Fruit fly (Drosophila melanogaster) whole organism, embryonic: ENCODE data around the gene CG42305.

ENCODE experiments used
- Adf1 ChIP-seq: fragments of 200-800 bp; sonication (Bioruptor generic); IDR thresholded peaks from 2 replicates; pipeline ENCODE4 v1.3.6; 2022; ENCODE audit warnings: missing biosample characterization, missing genetic modification characterization
- BEAF-32 ChIP-seq: fragments of 200-800 bp; sonication (Bioruptor generic); optimal IDR thresholded peaks from 3 replicates; lab custom pipeline; 2017; ENCODE audit warnings: missing biosample characterization, missing genetic modification characterization, mild to moderate bottlenecking, moderate library complexity, missing genetic modification reagents
- Bgb ChIP-seq: fragments of 200-800 bp; sonication (Bioruptor generic); IDR thresholded peaks from 2 replicates; pipeline ENCODE4 v1.3.6; 2022; ENCODE audit warnings: missing biosample characterization, missing genetic modification characterization; ENCODE audit not compliant: partially characterized antibody
- CG10267 ChIP-seq: fragments of 200-800 bp; sonication (Bioruptor generic); optimal IDR thresholded peaks from 2 replicates; lab custom pipeline; 2018; ENCODE audit warnings: missing biosample characterization, mild to moderate bottlenecking, missing genetic modification characterization, moderate library complexity
- CG10274 ChIP-seq: fragments of 200-800 bp; sonication (Bioruptor generic); optimal IDR thresholded peaks from 3 replicates; lab custom pipeline; 2017; ENCODE audit warnings: missing biosample characterization, mild to moderate bottlenecking, missing genetic modification characterization
- CG11093 ChIP-seq: fragments of 200-800 bp; sonication (Bioruptor generic); IDR thresholded peaks from 3 replicates; pipeline ENCODE4 v1.3.6; 2022; ENCODE audit warnings: missing biosample characterization, missing genetic modification characterization
- CG11504 ChIP-seq: fragments of 200-800 bp; sonication (Bioruptor generic); optimal IDR thresholded peaks from 3 replicates; lab custom pipeline; 2019; ENCODE audit warnings: missing biosample characterization, mild to moderate bottlenecking, missing genetic modification characterization, moderate library complexity
- CG12219 ChIP-seq: fragments of 200-800 bp; sonication (Bioruptor generic); optimal IDR thresholded peaks from 3 replicates; lab custom pipeline; 2018; ENCODE audit warnings: missing biosample characterization, mild to moderate bottlenecking, missing genetic modification characterization
- CG13287 ChIP-seq: fragments of 200-800 bp; sonication (Bioruptor generic); IDR thresholded peaks from 2 replicates; pipeline ENCODE4 v1.3.6; 2022; ENCODE audit warnings: missing biosample characterization, missing genetic modification characterization; ENCODE audit not compliant: partially characterized antibody
- CG13894 ChIP-seq: fragments of 200-800 bp; sonication (Bioruptor generic); optimal IDR thresholded peaks from 3 replicates; lab custom pipeline; 2018; ENCODE audit warnings: missing biosample characterization, mild to moderate bottlenecking, missing genetic modification characterization, moderate library complexity
- CG14710 ChIP-seq: fragments of 200-800 bp; sonication (Bioruptor generic); optimal IDR thresholded peaks from 3 replicates; lab custom pipeline; 2019; ENCODE audit warnings: missing biosample characterization, mild to moderate bottlenecking, missing genetic modification characterization, moderate library complexity
- CG1603 ChIP-seq: fragments of 200-800 bp; sonication (Bioruptor generic); optimal IDR thresholded peaks from 2 replicates; lab custom pipeline; 2019; ENCODE audit warnings: missing biosample characterization, mild to moderate bottlenecking, missing genetic modification characterization, moderate library complexity
- CG16779 ChIP-seq: fragments of 200-800 bp; sonication (Bioruptor generic); IDR thresholded peaks from 2 replicates; pipeline ENCODE4 v1.3.6; 2022; ENCODE audit warnings: missing biosample characterization, missing genetic modification characterization
- CG17912 ChIP-seq: fragments of 200-800 bp; sonication (Bioruptor generic); optimal IDR thresholded peaks from 2 replicates; lab custom pipeline; 2018; ENCODE audit warnings: missing biosample characterization, mild to moderate bottlenecking, missing genetic modification characterization
- CG18476 ChIP-seq: fragments of 200-800 bp; sonication (Bioruptor generic); optimal IDR thresholded peaks from 2 replicates; lab custom pipeline; 2016; ENCODE audit warnings: missing biosample characterization, mild to moderate bottlenecking, missing genetic modification characterization
- CG2116 ChIP-seq: fragments of 200-800 bp; sonication (Bioruptor generic); optimal IDR thresholded peaks from 3 replicates; lab custom pipeline; 2018; ENCODE audit warnings: missing biosample characterization, mild to moderate bottlenecking, missing genetic modification characterization
- CG2199 ChIP-seq: fragments of 200-800 bp; sonication (Bioruptor generic); IDR thresholded peaks from 3 replicates; pipeline ENCODE4 v1.3.6; 2022; ENCODE audit warnings: missing biosample characterization, missing genetic modification characterization
- CG2202 ChIP-seq: fragments of 200-800 bp; sonication (Bioruptor generic); optimal IDR thresholded peaks from 2 replicates; lab custom pipeline; 2018; ENCODE audit warnings: missing biosample characterization, mild to moderate bottlenecking, missing genetic modification characterization
- CG2875 ChIP-seq: fragments of 200-800 bp; sonication (Bioruptor generic); optimal IDR thresholded peaks from 2 replicates; lab custom pipeline; 2017; ENCODE audit warnings: missing biosample characterization, mild to moderate bottlenecking, missing genetic modification characterization, missing genetic modification reagents
- CG3995 ChIP-seq: fragments of 200-800 bp; sonication (Bioruptor generic); optimal IDR thresholded peaks from 3 replicates; lab custom pipeline; 2016; ENCODE audit warnings: missing biosample characterization, missing genetic modification characterization
- CG4282 ChIP-seq: fragments of 200-800 bp; sonication (Bioruptor generic); optimal IDR thresholded peaks from 2 replicates; lab custom pipeline; 2016; ENCODE audit warnings: missing biosample characterization, missing genetic modification characterization
- CG4404 ChIP-seq: fragments of 200-800 bp; sonication (Bioruptor generic); IDR thresholded peaks from 2 replicates; pipeline ENCODE4 v1.3.6; 2022; ENCODE audit warnings: missing biosample characterization, missing genetic modification characterization
- CG4424 ChIP-seq: fragments of 200-800 bp; sonication (Bioruptor generic); optimal IDR thresholded peaks from 3 replicates; lab custom pipeline; 2016; ENCODE audit warnings: missing biosample characterization, missing genetic modification characterization
- CG6175 ChIP-seq: fragments of 200-800 bp; sonication (Bioruptor generic); IDR thresholded peaks from 3 replicates; pipeline ENCODE4 v1.3.6; 2022; ENCODE audit warnings: missing biosample characterization, missing genetic modification characterization
- CG6254 ChIP-seq: fragments of 200-800 bp; sonication (Bioruptor generic); optimal IDR thresholded peaks from 3 replicates; lab custom pipeline; 2017; ENCODE audit warnings: mild to moderate bottlenecking, missing biosample characterization, missing genetic modification reagents, missing genetic modification characterization
- CG6813 ChIP-seq: fragments of 200-800 bp; sonication (Bioruptor generic); optimal IDR thresholded peaks from 2 replicates; lab custom pipeline; 2017; ENCODE audit warnings: missing biosample characterization, missing genetic modification characterization, mild to moderate bottlenecking, moderate library complexity, missing genetic modification reagents
- CG8290 ChIP-seq, 3 experiments: fragments of 200-800 bp; sonication (Bioruptor generic); optimal IDR thresholded peaks; 2 replicates each; lab custom pipeline; 2016 to 2019; ENCODE audit warnings: missing biosample characterization in 3 of 3, missing genetic modification characterization in 3 of 3, mild to moderate bottlenecking in 2 of 3, moderate library complexity in 1 of 3
- CkIIα-i1 ChIP-seq: fragments of 200-800 bp; sonication (Bioruptor generic); IDR thresholded peaks from 2 replicates; pipeline ENCODE4 v1.3.6; 2022; ENCODE audit warnings: missing biosample characterization, missing genetic modification characterization
- Dek ChIP-seq: fragments of 200-800 bp; sonication (Bioruptor generic); optimal IDR thresholded peaks from 3 replicates; lab custom pipeline; 2019; ENCODE audit warnings: missing biosample characterization, mild to moderate bottlenecking, missing genetic modification characterization, moderate library complexity
- Gug ChIP-seq: fragments of 200-800 bp; sonication (Bioruptor generic); IDR thresholded peaks from 4 replicates; pipeline ENCODE4 v1.3.6; 2022; ENCODE audit warnings: missing biosample characterization, missing genetic modification characterization
- H15 ChIP-seq: fragments of 200-800 bp; sonication (Bioruptor generic); IDR thresholded peaks from 3 replicates; pipeline ENCODE4 v1.3.6; 2022; ENCODE audit warnings: missing biosample characterization, missing genetic modification characterization
- H2.0 ChIP-seq: fragments of 200-800 bp; sonication (Bioruptor generic); IDR thresholded peaks from 2 replicates; pipeline ENCODE4 v1.3.6; 2022; ENCODE audit warnings: missing biosample characterization, missing genetic modification characterization
- HmgD ChIP-seq: fragments of 200-800 bp; sonication (Bioruptor generic); optimal IDR thresholded peaks from 3 replicates; lab custom pipeline; 2016; ENCODE audit warnings: missing biosample characterization, missing genetic modification characterization
- Sox100B ChIP-seq: fragments of 200-800 bp; sonication (Bioruptor generic); optimal IDR thresholded peaks from 3 replicates; lab custom pipeline; 2018; ENCODE audit warnings: missing biosample characterization, mild to moderate bottlenecking, missing genetic modification characterization
- Taf1 ChIP-seq: fragments of 200-800 bp; sonication (Bioruptor generic); IDR thresholded peaks from 2 replicates; pipeline ENCODE4 v1.3.6; 2022; ENCODE audit warnings: missing biosample characterization, missing genetic modification characterization
- caup ChIP-seq: fragments of 200-800 bp; sonication (Bioruptor generic); optimal IDR thresholded peaks from 3 replicates; lab custom pipeline; 2017; ENCODE audit warnings: missing biosample characterization, mild to moderate bottlenecking, missing genetic modification characterization, moderate library complexity; ENCODE audit not compliant: severe bottlenecking
- crc ChIP-seq: fragments of 200-800 bp; sonication (Bioruptor generic); optimal IDR thresholded peaks from 2 replicates; lab custom pipeline; 2016; ENCODE audit warnings: missing biosample characterization, missing genetic modification characterization
- crp ChIP-seq, 2 experiments: fragments of 200-800 bp; sonication (Bioruptor generic); optimal IDR thresholded peaks; 2 replicates in 1 of 2; 3 replicates in 1 of 2; lab custom pipeline; 2017; ENCODE audit warnings: missing biosample characterization in 2 of 2, missing genetic modification characterization in 2 of 2, mild to moderate bottlenecking in 1 of 2, moderate library complexity in 1 of 2
- disco-r ChIP-seq: fragments of 200-800 bp; sonication (Bioruptor generic); optimal IDR thresholded peaks from 2 replicates; lab custom pipeline; 2016; ENCODE audit warnings: missing biosample characterization, missing genetic modification characterization
- fd102C ChIP-seq: fragments of 200-800 bp; sonication (Bioruptor generic); optimal IDR thresholded peaks from 2 replicates; lab custom pipeline; 2018; ENCODE audit warnings: missing biosample characterization, mild to moderate bottlenecking, missing genetic modification characterization, moderate library complexity
- grau ChIP-seq: fragments of 200-800 bp; optimal IDR thresholded peaks from 3 replicates; lab custom pipeline; 2019; ENCODE audit warnings: missing biosample characterization, mild to moderate bottlenecking, missing genetic modification characterization, moderate library complexity
- jumu ChIP-seq: fragments of 200-800 bp; sonication (Bioruptor generic); optimal IDR thresholded peaks from 3 replicates; lab custom pipeline; 2016; ENCODE audit warnings: missing biosample characterization, missing genetic modification characterization
- pfk ChIP-seq: fragments of 200-800 bp; sonication (Bioruptor generic); optimal IDR thresholded peaks from 2 replicates; lab custom pipeline; 2018; ENCODE audit warnings: missing biosample characterization, mild to moderate bottlenecking, missing genetic modification characterization, moderate library complexity
- pnt ChIP-seq: fragments of 200-800 bp; sonication (Bioruptor generic); optimal IDR thresholded peaks from 3 replicates; lab custom pipeline; 2016; ENCODE audit warnings: missing biosample characterization, missing genetic modification characterization
- sob ChIP-seq: fragments of 200-800 bp; sonication (Bioruptor generic); IDR thresholded peaks from 2 replicates; pipeline ENCODE4 v1.3.6; 2022; ENCODE audit warnings: missing biosample characterization, missing genetic modification characterization
- stc ChIP-seq: fragments of 200-800 bp; sonication (Bioruptor generic); IDR thresholded peaks from 2 replicates; pipeline ENCODE4 v1.3.6; 2022; ENCODE audit warnings: missing biosample characterization, missing genetic modification characterization
- tll ChIP-seq, 2 experiments: fragments of 200-800 bp in 1 of 2; fragments of >200 bp in 1 of 2; sonication (Bioruptor generic) in 1 of 2; optimal IDR thresholded peaks; 2 replicates each; lab custom pipeline; 2017 to 2019; ENCODE audit warnings: missing biosample characterization in 2 of 2, missing genetic modification characterization in 2 of 2, mild to moderate bottlenecking in 1 of 2, moderate library complexity in 1 of 2

Gene CG42305

DNA sequence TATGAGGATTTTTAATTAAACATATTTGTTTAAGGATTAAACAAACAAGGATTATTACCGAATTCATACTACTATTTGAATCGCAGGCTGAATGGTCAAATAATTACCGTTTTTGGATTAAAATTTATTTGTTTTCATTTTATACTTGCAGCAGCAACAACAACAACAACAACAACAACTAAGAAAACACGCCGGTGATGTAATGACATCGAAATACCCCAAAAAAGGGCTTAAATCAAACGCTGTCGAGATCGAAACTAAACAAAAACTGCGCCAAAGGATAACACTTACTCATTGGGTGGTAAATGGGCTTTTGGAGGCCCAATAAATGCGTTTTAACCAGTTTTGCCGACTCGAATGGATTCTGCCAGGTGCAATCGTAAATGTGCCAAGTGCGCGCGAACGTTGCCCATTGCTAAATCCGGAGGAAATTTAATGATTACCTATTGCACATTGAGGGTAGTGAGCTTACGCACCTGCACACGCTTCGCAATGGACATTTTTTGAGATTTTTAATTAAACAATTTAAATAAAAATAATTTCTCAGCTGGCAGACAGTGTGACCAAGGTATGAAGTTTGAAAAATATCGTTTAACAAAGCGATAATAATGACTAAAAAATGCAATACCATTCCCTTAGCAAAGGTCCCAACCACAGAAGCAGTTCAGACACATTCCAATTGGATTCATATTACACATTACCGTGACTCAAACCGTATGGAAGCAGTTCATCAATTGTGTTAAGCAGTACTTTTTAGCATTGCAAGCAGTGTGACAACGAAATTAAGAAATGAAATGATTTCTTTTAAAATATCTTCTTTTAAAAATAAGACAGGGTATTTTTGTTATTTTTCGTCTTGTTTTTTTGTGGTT is 46.4 kb downstream of the CG42305 start, which contains the start of the genes CG10602 and mRpL13 (continued):
- TF ChIP-seq CG14710 (peak; percentile 68), CG2875 (GFP tag; lab: Kevin White, UChicago) (no peak), crc (no peak), CG3995 (no peak), H2.0 (GFP tag; lab: Robert Waterston, UW) (no peak), CG16779 (no peak), CG10274 (no peak), crp (GFP tag; optimal IDR thresholded peaks at IDR 0.05; lab: Kevin White, UChicago) (peak in 1 of 2 experiments; percentile 86), CG4404 (GFP tag; lab: Robert Waterston, UW) (no peak), Dek (tag; lab: Kevin White, UChicago) (peak; percentile 78), CG1603 (tag; lab: Kevin White, UChicago) (peak; percentile 81), Sox100B (no peak), pnt (GFP tag; lab: Kevin White, UChicago) (peak; percentile 24), CG10267 (peak; percentile 61), Taf1 (GFP tag; lab: Robert Waterston, UW) (no peak), CG4424 (GFP tag; lab: Kevin White, UChicago) (peak; percentile 27), disco-r (GFP tag; lab: Kevin White, UChicago) (no peak), CG17912 (GFP tag; lab: Kevin White, UChicago) (no peak), CG2199 (peak; percentile 87), CG18476 (no peak), caup (no peak), CG11504 (tag; lab: Kevin White, UChicago) (peak; percentile 61), stc (no peak), tll (GFP tag; optimal IDR thresholded peaks at IDR 0.05; lab: Kevin White, UChicago) (no peak), CG13894 (tag; lab: Kevin White, UChicago) (peak; percentile 58), sob (GFP tag; lab: Robert Waterston, UW) (peak; percentile 49; the same call in 1 of the 2 replicates), CkIIα-i1 (GFP tag; lab: Robert Waterston, UW) (no peak), CG4282 (GFP tag; lab: Kevin White, UChicago) (peak; percentile 11), grau (tag; lab: Kevin White, UChicago) (peak; percentile 15), CG6813 (GFP tag; lab: Kevin White, UChicago) (no peak), HmgD (peak; percentile 91), fd102C (no peak), CG2116 (GFP tag; lab: Kevin White, UChicago) (peak; percentile 36), pfk (GFP tag; lab: Kevin White, UChicago) (no peak), Bgb (GFP tag; lab: Robert Waterston, UW) (peak; percentile 39; the same call in 1 of the 2 replicates), Adf1 (GFP tag; lab: Robert Waterston, UW) (no peak), Gug (peak; percentile 9; the same call in 1 of the 4 replicates), BEAF-32 (GFP tag; lab: Kevin White, UChicago) (peak; percentile 58), H15 (GFP tag; lab: Robert Waterston, UW) (no peak), CG6254 (GFP tag; lab: Kevin White, UChicago) (no peak), CG12219 (GFP tag; lab: Kevin White, UChicago) (no peak), CG13287 (GFP tag; lab: Robert Waterston, UW) (peak; percentile 36; the same call in 1 of the 2 replicates), CG8290 (GFP tag; optimal IDR thresholded peaks at IDR 0.05; lab: Kevin White, UChicago) (peak; percentile 76), CG8290 (tag; optimal IDR thresholded peaks at IDR 0.05; lab: Kevin White, UChicago) (peak in 1 of 2 experiments; percentile 93), CG2202 (tag; lab: Kevin White, UChicago) (no peak), CG6175 (GFP tag; lab: Robert Waterston, UW) (no peak), jumu (GFP tag; lab: Kevin White, UChicago) (peak; percentile 8), CG11093 (no peak)
